Worm (Caenorhabditis elegans): ENCODE data around the gene spin-2.

DNA sequence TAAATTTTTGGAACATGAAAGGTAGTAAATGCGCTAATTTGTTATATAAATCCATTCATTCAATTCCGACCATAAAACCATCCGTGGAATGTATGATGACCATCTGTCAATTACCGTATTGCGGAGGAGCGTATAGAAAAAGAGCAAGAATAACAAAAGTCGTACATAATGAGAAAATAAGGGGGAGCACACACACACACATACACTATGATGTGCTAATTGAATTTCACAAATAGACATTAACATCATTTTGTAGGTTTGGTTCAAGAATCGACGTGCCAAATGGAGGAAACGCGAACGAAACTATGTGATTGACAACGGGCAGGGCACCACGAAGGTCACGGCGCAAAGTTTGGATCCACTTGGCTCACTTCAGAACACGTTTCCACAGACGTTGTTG is 34.6 kb downstream of the spin-2 start:
- no peak for TF ChIP-seq ets-7 (tag; optimal IDR thresholded peaks at IDR 0.05)
- no peak for TF ChIP-seq ceh-13 (GFP tag; optimal IDR thresholded peaks at IDR 0.05)
- no peak for TF ChIP-seq B0310.2 (tag; optimal IDR thresholded peaks at IDR 0.05)
- TF ChIP-seq hnd-1 (tag; optimal IDR thresholded peaks at IDR 0.05): no peak
- no peak for TF ChIP-seq ama-1 (optimal IDR thresholded peaks at IDR 0.05)
- no peak for TF ChIP-seq hmbx-1 (tag; optimal IDR thresholded peaks at IDR 0.05)
- TF ChIP-seq flt-1 (GFP tag; IDR thresholded peaks at IDR 0.05): no peak
- TF ChIP-seq ceh-36 (tag; optimal IDR thresholded peaks at IDR 0.05): no peak
- TF ChIP-seq aly-1 (tag; optimal IDR thresholded peaks at IDR 0.05): no peak
- TF ChIP-seq pes-1 (GFP tag; IDR thresholded peaks at IDR 0.05): no peak
